Worm (Caenorhabditis elegans) whole organism, mixed stage, embryonic: Measurements from ENCODE around the gene plx-2.
A peak's percentile ranks its signal among the peaks of the same experiment; 100 is the strongest.

ENCODE experiments used
- M03D4.4 ChIP-seq: sonication (generic microtip); optimal IDR thresholded peaks from 2 replicates; lab custom pipeline; 2017; ENCODE audit warnings: mild to moderate bottlenecking, missing genetic modification characterization, missing compliant biosample characterization
- blmp-1 ChIP-seq: fragments of 150-350 bp; optimal IDR thresholded peaks from 2 replicates; lab custom pipeline; 2014; ENCODE audit warnings: missing biosample characterization, missing genetic modification characterization
- ceh-39 ChIP-seq: fragments of 150-350 bp; optimal IDR thresholded peaks from 2 replicates; lab custom pipeline; 2014; ENCODE audit warnings: missing biosample characterization, missing genetic modification characterization
- ceh-83 ChIP-seq: fragments of 200-800 bp; sonication (Bioruptor generic); optimal IDR thresholded peaks from 2 replicates; lab custom pipeline; 2018; ENCODE audit warnings: mild to moderate bottlenecking, missing genetic modification characterization, missing compliant biosample characterization
- ces-1 ChIP-seq: fragments of 150-350 bp; optimal IDR thresholded peaks from 2 replicates; lab custom pipeline; 2014; ENCODE audit warnings: missing biosample characterization, missing genetic modification reagents, missing genetic modification characterization
- cnd-1 ChIP-seq: fragments of 200-800 bp; sonication (Bioruptor generic); optimal IDR thresholded peaks from 2 replicates; lab custom pipeline; 2018; ENCODE audit warnings: mild to moderate bottlenecking, missing genetic modification characterization, missing compliant biosample characterization
- drap-1 ChIP-seq: fragments of 200-800 bp; sonication (Bioruptor generic); optimal IDR thresholded peaks from 3 replicates; lab custom pipeline; 2018; ENCODE audit warnings: mild to moderate bottlenecking, missing genetic modification characterization, missing compliant biosample characterization
- elt-1 ChIP-seq: sonication (generic microtip); optimal IDR thresholded peaks from 2 replicates; lab custom pipeline; 2017; ENCODE audit warnings: missing genetic modification characterization, mild to moderate bottlenecking, missing compliant biosample characterization, antibody characterized with exemption, moderate library complexity, borderline replicate concordance; ENCODE audit not compliant: insufficient read depth
- elt-3 ChIP-seq: fragments of 150-350 bp; optimal IDR thresholded peaks from 2 replicates; lab custom pipeline; 2014; ENCODE audit warnings: missing biosample characterization, missing genetic modification characterization
- flh-1 ChIP-seq: fragments of 200-800 bp; sonication (Bioruptor generic); optimal IDR thresholded peaks from 2 replicates; lab custom pipeline; 2018; ENCODE audit warnings: mild to moderate bottlenecking, missing genetic modification characterization, moderate library complexity, missing compliant biosample characterization
- ham-2 ChIP-seq: fragments of 200-800 bp; sonication (Bioruptor generic); optimal IDR thresholded peaks from 2 replicates; lab custom pipeline; 2018; ENCODE audit warnings: mild to moderate bottlenecking, missing genetic modification characterization, missing compliant biosample characterization
- hlh-1 ChIP-seq: fragments of 150-350 bp; optimal IDR thresholded peaks from 2 replicates; lab custom pipeline; 2014; ENCODE audit warnings: missing biosample characterization, missing genetic modification reagents, missing genetic modification characterization
- lin-13 ChIP-seq: fragments of 150-350 bp; optimal IDR thresholded peaks from 2 replicates; lab custom pipeline; 2014; ENCODE audit warnings: missing biosample characterization, missing genetic modification characterization
- lsy-2 ChIP-seq: fragments of 150-350 bp; optimal IDR thresholded peaks from 2 replicates; lab custom pipeline; 2014; ENCODE audit warnings: missing biosample characterization, missing genetic modification characterization
- mab-5 ChIP-seq: fragments of 150-350 bp; optimal IDR thresholded peaks from 2 replicates; lab custom pipeline; 2014; ENCODE audit warnings: missing biosample characterization, missing genetic modification characterization
- mep-1 ChIP-seq: fragments of 150-350 bp; optimal IDR thresholded peaks from 2 replicates; lab custom pipeline; 2017; ENCODE audit warnings: missing biosample characterization, missing genetic modification reagents, missing genetic modification characterization, inconsistent platforms
- mls-2 ChIP-seq: sonication (generic microtip); optimal IDR thresholded peaks from 2 replicates; lab custom pipeline; 2016; ENCODE audit warnings: mild to moderate bottlenecking, missing genetic modification characterization, moderate library complexity, missing compliant biosample characterization
- nhr-12 ChIP-seq: fragments of 150-350 bp; optimal IDR thresholded peaks from 2 replicates; lab custom pipeline; 2014; ENCODE audit warnings: missing biosample characterization, missing genetic modification characterization
- nhr-2 ChIP-seq: fragments of 150-350 bp; optimal IDR thresholded peaks from 2 replicates; lab custom pipeline; 2014; ENCODE audit warnings: missing biosample characterization, missing genetic modification characterization
- nhr-237 ChIP-seq: fragments of 150-350 bp; optimal IDR thresholded peaks from 2 replicates; lab custom pipeline; 2014; ENCODE audit warnings: missing biosample characterization, missing genetic modification characterization
- nhr-76 ChIP-seq: sonication (generic microtip); optimal IDR thresholded peaks from 2 replicates; lab custom pipeline; 2017; ENCODE audit warnings: missing biosample characterization, missing genetic modification characterization
- pha-4 ChIP-seq: fragments of 150-350 bp; optimal IDR thresholded peaks from 2 replicates; lab custom pipeline; 2018; ENCODE audit warnings: missing biosample characterization, missing genetic modification reagents, missing genetic modification characterization
- snpc-4 ChIP-seq: fragments of 150-350 bp; optimal IDR thresholded peaks from 2 replicates; lab custom pipeline; 2014; ENCODE audit warnings: missing biosample characterization, missing genetic modification characterization
- sptf-1 ChIP-seq: sonication (generic microtip); optimal IDR thresholded peaks from 2 replicates; lab custom pipeline; 2017; ENCODE audit warnings: mild to moderate bottlenecking, missing genetic modification characterization, moderate library complexity, missing compliant biosample characterization
- tbx-8 ChIP-seq: fragments of 200-800 bp; sonication (Bioruptor generic); optimal IDR thresholded peaks from 2 replicates; lab custom pipeline; 2018; ENCODE audit warnings: mild to moderate bottlenecking, missing genetic modification characterization, moderate library complexity, missing compliant biosample characterization
- unc-120 ChIP-seq: sonication (generic microtip); optimal IDR thresholded peaks from 2 replicates; lab custom pipeline; 2017; ENCODE audit warnings: missing genetic modification characterization, missing compliant biosample characterization; ENCODE audit not compliant: poor library complexity, severe bottlenecking
- unc-39 ChIP-seq: fragments of 150-350 bp; optimal IDR thresholded peaks from 2 replicates; lab custom pipeline; 2014; ENCODE audit warnings: missing biosample characterization, missing genetic modification characterization
- unc-62 ChIP-seq: fragments of 150-350 bp; optimal IDR thresholded peaks from 2 replicates; lab custom pipeline; 2014; ENCODE audit warnings: missing biosample characterization, missing genetic modification reagents, missing genetic modification characterization
- zip-8 ChIP-seq: fragments of 150-350 bp; optimal IDR thresholded peaks from 2 replicates; lab custom pipeline; 2014; ENCODE audit warnings: missing biosample characterization, missing genetic modification characterization
- ztf-11 ChIP-seq: fragments of 150-350 bp; optimal IDR thresholded peaks from 2 replicates; lab custom pipeline; 2014; ENCODE audit warnings: missing biosample characterization, missing genetic modification characterization

plx-2 gene

DNA sequence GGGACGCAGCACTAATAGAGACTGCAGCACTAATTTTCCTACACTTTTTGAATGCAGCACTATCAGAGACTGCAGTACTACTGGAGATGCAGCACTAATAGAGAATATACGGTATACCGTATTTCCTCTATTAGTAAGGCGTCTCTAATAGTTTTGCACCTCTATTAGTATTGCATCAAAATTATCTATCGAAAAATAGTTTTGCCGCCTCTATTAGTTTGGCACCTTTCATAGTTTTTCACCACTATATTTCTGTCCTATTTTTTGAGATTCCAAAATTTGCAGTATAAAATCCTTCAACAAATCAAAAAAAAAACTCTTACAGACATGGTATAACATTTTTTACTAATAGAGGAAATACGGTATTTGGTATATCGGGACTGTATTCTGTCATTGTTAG lies 30.9 kb downstream of the plx-2 start:
- no peak for TF ChIP-seq sptf-1 (tag; lab: Kevin White, UChicago)
- no peak for TF ChIP-seq ham-2 (GFP tag; lab: Kevin White, UChicago)
- no peak for TF ChIP-seq elt-3 (tag; lab: Kevin White, UChicago)

DNA sequence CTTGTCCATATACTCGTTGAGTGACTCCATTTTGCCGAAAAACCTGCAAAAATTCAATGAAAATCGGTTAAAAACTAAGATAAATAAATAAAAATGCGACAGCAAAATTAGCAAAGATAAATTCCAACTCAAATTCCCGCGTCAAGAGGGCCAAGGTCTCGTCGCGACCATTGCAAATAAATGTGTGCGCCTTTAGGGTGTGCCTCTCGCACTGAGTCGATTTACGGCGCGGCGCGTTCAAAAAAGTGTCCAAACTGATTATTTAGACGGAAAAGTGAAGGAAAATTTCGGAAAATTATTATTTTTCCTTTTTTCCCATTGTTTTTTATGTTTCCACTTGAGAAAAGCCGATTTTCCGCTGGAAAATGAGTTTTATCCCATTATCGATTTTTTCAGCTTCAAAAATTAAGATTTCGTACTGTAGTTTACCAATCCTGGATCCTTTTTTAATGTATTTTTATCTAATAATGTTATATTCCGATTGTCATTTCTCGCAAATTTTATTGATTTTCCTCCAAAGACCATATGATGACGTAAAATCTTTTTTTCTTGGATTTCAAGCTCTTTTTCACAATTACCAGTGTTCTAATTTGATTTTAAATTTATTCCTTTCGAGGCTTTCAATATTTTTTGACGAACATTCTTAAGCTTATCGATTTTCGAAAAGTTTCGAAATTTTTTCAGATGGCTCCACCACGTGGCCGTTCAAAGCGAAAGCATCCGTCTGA lies 34.5 kb downstream of the plx-2 start, which contains the start of the genes kbp-3 and nurf-1:
Gene kbp-3 (minus strand): TSS at position 43 of the 728 bp plus-strand sequence.
Gene nurf-1 (plus strand): TSS at position 678 of the 728 bp plus-strand sequence.
- TF ChIP-seq nhr-12 (tag; lab: Kevin White, UChicago) (no peak), sptf-1 (tag; lab: Kevin White, UChicago) (peak; percentile 21), nhr-76 (no peak), drap-1 (GFP tag; lab: Kevin White, UChicago) (no peak), nhr-2 (tag; lab: Kevin White, UChicago) (no peak), ceh-39 (tag; lab: Kevin White, UChicago) (peak; percentile 15), ceh-83 (no peak), lin-13 (tag; lab: Kevin White, UChicago) (peak; percentile 49), ham-2 (GFP tag; lab: Kevin White, UChicago) (no peak), snpc-4 (tag; lab: Kevin White, UChicago) (no peak), unc-120 (tag; lab: Kevin White, UChicago) (peak; percentile 56), unc-39 (tag; lab: Kevin White, UChicago) (no peak), hlh-1 (tag; lab: Kevin White, UChicago) (peak; percentile 37), M03D4.4 (tag; lab: Kevin White, UChicago) (no peak), tbx-8 (GFP tag; lab: Kevin White, UChicago) (no peak), ces-1 (GFP tag; lab: Kevin White, UChicago) (peak; percentile 57), elt-1 (tag; lab: Kevin White, UChicago) (no peak), nhr-237 (peak; percentile 22), cnd-1 (peak; percentile 1), unc-62 (GFP tag; lab: Kevin White, UChicago) (peak; percentile 18), pha-4 (tag; lab: Kevin White, UChicago) (peak; percentile 32), zip-8 (tag; lab: Kevin White, UChicago) (no peak), ztf-11 (no peak), mep-1 (tag; lab: Kevin White, UChicago) (peak; percentile 79), mab-5 (tag; lab: Kevin White, UChicago) (no peak), blmp-1 (no peak), lsy-2 (tag; lab: Kevin White, UChicago) (peak; percentile 62)

DNA sequence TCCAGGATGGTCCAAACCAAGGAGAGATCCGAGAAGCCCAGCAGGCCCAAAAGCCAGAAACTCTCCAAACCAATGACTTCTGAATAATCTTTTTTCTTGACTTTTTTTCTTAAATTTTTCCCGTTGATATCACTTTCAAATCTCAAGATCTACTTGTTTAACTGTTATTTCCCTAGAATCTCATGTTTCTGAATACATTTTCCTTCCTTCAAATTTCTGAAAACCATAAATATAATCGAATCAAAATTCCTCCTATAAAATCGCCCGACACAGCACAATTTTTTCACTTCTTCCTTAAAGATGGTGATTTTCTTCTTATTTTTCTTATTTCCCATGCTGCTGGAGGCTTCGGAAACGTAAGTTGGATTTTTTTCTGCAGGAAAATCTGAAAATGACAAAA lies 36.5 kb downstream of the plx-2 start, which contains the start of gene F26H11.8:
Gene F26H11.8 (plus strand): TSS at position 301 of the 400 bp plus-strand sequence.
- TF ChIP-seq mls-2 (tag; lab: Kevin White, UChicago) = no peak
- TF ChIP-seq flh-1 (GFP tag; lab: Kevin White, UChicago) = no peak
- TF ChIP-seq blmp-1 = no peak
- TF ChIP-seq ztf-11 = no peak

DNA sequence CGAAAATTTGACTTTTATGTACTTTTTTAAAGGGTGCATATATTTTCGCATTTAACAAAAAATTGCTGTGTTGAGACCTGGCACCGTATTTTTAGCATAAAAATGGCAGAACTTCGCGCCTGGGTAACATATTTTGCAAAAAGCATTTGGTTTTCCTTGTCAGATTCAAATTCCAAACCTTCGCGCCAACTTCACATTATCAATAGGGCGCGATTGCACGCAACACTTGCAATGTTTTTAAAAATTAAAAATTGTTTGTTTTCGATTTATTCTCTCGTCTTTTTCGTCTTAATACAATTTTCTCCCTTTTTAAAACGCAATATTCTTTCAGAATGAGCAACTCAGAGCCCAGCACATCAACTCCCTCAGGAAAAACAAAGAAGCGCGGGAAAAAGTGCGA lies 41.0 kb downstream of the plx-2 start, which contains the start of gene mes-2:
Gene mes-2 (plus strand): TSS at position 330 of the 400 bp plus-strand sequence.
- peak; percentile 21 for TF ChIP-seq unc-62 (GFP tag; lab: Kevin White, UChicago)
- TF ChIP-seq ces-1 (GFP tag; lab: Kevin White, UChicago) = peak; percentile 57
- peak; percentile 14 for TF ChIP-seq sptf-1 (tag; lab: Kevin White, UChicago)
- TF ChIP-seq flh-1 (GFP tag; lab: Kevin White, UChicago) = no peak
- TF ChIP-seq lin-13 (tag; lab: Kevin White, UChicago) = peak; percentile 60
- TF ChIP-seq ceh-39 (tag; lab: Kevin White, UChicago) = no peak
- TF ChIP-seq lsy-2 (tag; lab: Kevin White, UChicago) = peak; percentile 37
- TF ChIP-seq hlh-1 (tag; lab: Kevin White, UChicago) = peak; percentile 68
- no peak for TF ChIP-seq drap-1 (GFP tag; lab: Kevin White, UChicago)
- peak; percentile 53 for TF ChIP-seq ceh-83
- TF ChIP-seq mep-1 (tag; lab: Kevin White, UChicago) = peak; percentile 88
- TF ChIP-seq pha-4 (tag; lab: Kevin White, UChicago) = peak; percentile 60
- peak; percentile 3 for TF ChIP-seq nhr-2 (tag; lab: Kevin White, UChicago)
- no peak for TF ChIP-seq zip-8 (tag; lab: Kevin White, UChicago)
- TF ChIP-seq nhr-237 = peak; percentile 50
- TF ChIP-seq, all 35 proteins: peak for 11
